Fruit fly (Drosophila melanogaster): Measurements from ENCODE around the gene stx.

DNA sequence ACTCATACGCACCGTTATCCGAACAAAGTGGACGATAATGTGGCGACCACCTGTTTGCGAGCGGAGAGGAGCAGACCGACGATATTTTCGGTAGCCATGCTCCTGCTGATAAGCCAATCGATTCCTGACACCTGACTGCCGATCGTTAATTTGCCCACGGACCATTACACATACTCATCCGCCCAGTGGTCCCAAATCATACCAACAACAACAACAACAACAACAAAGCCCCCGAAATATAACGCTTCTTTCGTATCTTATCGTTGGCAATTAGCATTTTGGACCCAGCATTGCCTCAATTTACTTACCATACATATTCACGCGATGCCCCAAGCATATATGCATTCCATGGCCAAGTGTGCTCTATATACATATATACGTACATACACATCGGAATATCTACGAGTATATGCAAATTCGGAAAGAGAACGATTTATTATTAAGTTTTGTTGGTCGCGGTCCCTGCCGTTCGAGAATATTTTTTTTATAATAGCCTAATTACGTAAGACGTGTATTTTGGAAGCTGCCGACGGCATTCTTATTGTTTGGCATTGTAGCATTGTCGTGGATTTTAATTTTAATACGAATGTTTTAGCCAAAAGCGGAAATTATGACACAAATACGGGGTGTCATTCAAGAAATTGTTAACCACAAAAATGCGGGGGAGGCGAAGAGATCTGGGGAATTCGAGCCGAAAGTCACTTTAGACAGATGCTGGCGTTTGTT is 30.4 kb upstream of the stx start:
- TF ChIP-seq Sin3A (optimal IDR thresholded peaks at IDR 0.05) (no peak), psq (optimal IDR thresholded peaks at IDR 0.05) (no peak), ttk (optimal IDR thresholded peaks at IDR 0.05) (no peak), insv (optimal IDR thresholded peaks at IDR 0.05) (no peak), Myc (optimal IDR thresholded peaks at IDR 0.05) (no peak)
